Worm (Caenorhabditis elegans): ENCODE data around the gene col-185.

col-185 gene

ce11 chrX:13514384-13514783, 3.5 kb upstream of the col-185 start:
- TF ChIP-seq fkh-10 (GFP tag; optimal IDR thresholded peaks at IDR 0.05): peak; percentile 65
- peak; percentile 11 for TF ChIP-seq nhr-12 (tag; optimal IDR thresholded peaks at IDR 0.05)
- TF ChIP-seq skn-1 (tag; optimal IDR thresholded peaks at IDR 0.05): peak; percentile 95
- peak; percentile 41 for TF ChIP-seq nhr-76 (tag; optimal IDR thresholded peaks at IDR 0.05)
- no peak for TF ChIP-seq nhr-67 (tag; optimal IDR thresholded peaks at IDR 0.05)
- TF ChIP-seq fkh-2 (tag; optimal IDR thresholded peaks at IDR 0.05): no peak
- peak; percentile 27 for TF ChIP-seq fos-1 (tag; optimal IDR thresholded peaks at IDR 0.05)
- no peak for TF ChIP-seq ztf-4 (tag; optimal IDR thresholded peaks at IDR 0.05)
- no peak for TF ChIP-seq nhr-28 (tag; optimal IDR thresholded peaks at IDR 0.05)
- peak; percentile 4 for TF ChIP-seq daf-12 (tag; optimal IDR thresholded peaks at IDR 0.05)
- TF ChIP-seq zag-1 (tag; optimal IDR thresholded peaks at IDR 0.05): no peak
- peak; percentile 62 for TF ChIP-seq lsy-12 (tag; optimal IDR thresholded peaks at IDR 0.05)
- peak; percentile 77 for TF ChIP-seq egl-27 (tag; optimal IDR thresholded peaks at IDR 0.05)
- peak; percentile 61 for TF ChIP-seq aly-2 (tag; optimal IDR thresholded peaks at IDR 0.05)
- TF ChIP-seq nhr-23 (tag; optimal IDR thresholded peaks at IDR 0.05): peak; percentile 96
- TF ChIP-seq sea-2 (GFP tag; optimal IDR thresholded peaks at IDR 0.05): no peak
- no peak for TF ChIP-seq ztf-11 (tag; optimal IDR thresholded peaks at IDR 0.05)
- peak; percentile 54 for TF ChIP-seq nfya-1 (tag; optimal IDR thresholded peaks at IDR 0.05; ENCODE audit: insufficient read depth)
- TF ChIP-seq ZK546.5 (tag; optimal IDR thresholded peaks at IDR 0.05): no peak
- TF ChIP-seq pha-4 (tag; optimal IDR thresholded peaks at IDR 0.05): peak; percentile 90
- TF ChIP-seq ceh-16 (tag; optimal IDR thresholded peaks at IDR 0.05): peak; percentile 53
- TF ChIP-seq eor-1 (tag; optimal IDR thresholded peaks at IDR 0.05): peak in 1 of 2 experiments; percentile 80
- TF ChIP-seq ama-1 (optimal IDR thresholded peaks at IDR 0.05): no peak
- TF ChIP-seq hmg-11 (tag; optimal IDR thresholded peaks at IDR 0.05): peak; percentile 78
- peak; percentile 60 for TF ChIP-seq nhr-11 (tag; optimal IDR thresholded peaks at IDR 0.05)
- TF ChIP-seq nhr-25 (tag; optimal IDR thresholded peaks at IDR 0.05): peak; percentile 75
- peak; percentile 42 for TF ChIP-seq egl-5 (tag; optimal IDR thresholded peaks at IDR 0.05)
- TF ChIP-seq R02D3.7 (tag; optimal IDR thresholded peaks at IDR 0.05): peak; percentile 82
- TF ChIP-seq unc-39 (tag; optimal IDR thresholded peaks at IDR 0.05): no peak
- TF ChIP-seq ceh-9 (tag; optimal IDR thresholded peaks at IDR 0.05): no peak
- TF ChIP-seq jun-1 (tag; optimal IDR thresholded peaks at IDR 0.05): peak; percentile 97
- TF ChIP-seq nhr-237 (tag; optimal IDR thresholded peaks at IDR 0.05): no peak
- peak; percentile 95 for TF ChIP-seq nhr-43 (tag; optimal IDR thresholded peaks at IDR 0.05; ENCODE audit: poor library complexity, severe bottlenecking)
- TF ChIP-seq tbx-2 (tag; optimal IDR thresholded peaks at IDR 0.05): peak; percentile 95
- peak; percentile 50 for TF ChIP-seq elt-2 (tag; optimal IDR thresholded peaks at IDR 0.05)
- TF ChIP-seq lin-39 (tag; optimal IDR thresholded peaks at IDR 0.05): peak; percentile 69
- peak; percentile 98 for TF ChIP-seq ceh-28 (tag; optimal IDR thresholded peaks at IDR 0.05)
- peak; percentile 94 for TF ChIP-seq nhr-77 (tag; optimal IDR thresholded peaks at IDR 0.05)
- TF ChIP-seq ceh-82 (tag; optimal IDR thresholded peaks at IDR 0.05): peak; percentile 94
- TF ChIP-seq lin-15B (tag; optimal IDR thresholded peaks at IDR 0.05): peak; percentile 12
- peak; percentile 12 for TF ChIP-seq mdl-1 (tag; optimal IDR thresholded peaks at IDR 0.05)
- no peak for TF ChIP-seq mml-1 (tag; optimal IDR thresholded peaks at IDR 0.05)
- peak in 1 of 3 experiments; percentile 63 for TF ChIP-seq elt-3 (tag; optimal IDR thresholded peaks at IDR 0.05)
- peak; percentile 73 for TF ChIP-seq pqm-1 (tag; optimal IDR thresholded peaks at IDR 0.05)
- no peak for TF ChIP-seq unc-62 (GFP tag; optimal IDR thresholded peaks at IDR 0.05)
- TF ChIP-seq elt-1 (tag; optimal IDR thresholded peaks at IDR 0.05): peak; percentile 47
- TF ChIP-seq snpc-4 (tag; optimal IDR thresholded peaks at IDR 0.05): peak; percentile 81

ce11 chrX:13511796-13512195, 899 bp upstream of the col-185 start:
- TF ChIP-seq lsy-12 (tag; optimal IDR thresholded peaks at IDR 0.05) (peak; percentile 40), ztf-4 (tag; optimal IDR thresholded peaks at IDR 0.05) (no peak), elt-3 (tag; optimal IDR thresholded peaks at IDR 0.05) (no peak), ZK546.5 (tag; optimal IDR thresholded peaks at IDR 0.05) (no peak), nhr-25 (tag; optimal IDR thresholded peaks at IDR 0.05) (peak; percentile 32), elt-2 (tag; optimal IDR thresholded peaks at IDR 0.05) (peak; percentile 29), elt-1 (tag; optimal IDR thresholded peaks at IDR 0.05) (no peak), ztf-11 (tag; optimal IDR thresholded peaks at IDR 0.05) (no peak), ama-1 (optimal IDR thresholded peaks at IDR 0.05) (no peak), mml-1 (tag; optimal IDR thresholded peaks at IDR 0.05) (no peak), nhr-23 (tag; optimal IDR thresholded peaks at IDR 0.05) (no peak), ceh-16 (tag; optimal IDR thresholded peaks at IDR 0.05) (no peak), nhr-11 (tag; optimal IDR thresholded peaks at IDR 0.05) (no peak), unc-39 (tag; optimal IDR thresholded peaks at IDR 0.05) (no peak), fos-1 (tag; optimal IDR thresholded peaks at IDR 0.05) (no peak), ceh-28 (tag; optimal IDR thresholded peaks at IDR 0.05) (no peak), lin-15B (tag; optimal IDR thresholded peaks at IDR 0.05) (no peak), ceh-82 (tag; optimal IDR thresholded peaks at IDR 0.05) (peak; percentile 27), nhr-237 (tag; optimal IDR thresholded peaks at IDR 0.05) (no peak), zag-1 (tag; optimal IDR thresholded peaks at IDR 0.05) (no peak), tbx-2 (tag; optimal IDR thresholded peaks at IDR 0.05) (peak; percentile 44), nhr-12 (tag; optimal IDR thresholded peaks at IDR 0.05) (no peak), mdl-1 (tag; optimal IDR thresholded peaks at IDR 0.05) (no peak), jun-1 (tag; optimal IDR thresholded peaks at IDR 0.05) (peak; percentile 23), pqm-1 (tag; optimal IDR thresholded peaks at IDR 0.05) (peak; percentile 17), egl-27 (tag; optimal IDR thresholded peaks at IDR 0.05) (peak; percentile 5), fkh-2 (tag; optimal IDR thresholded peaks at IDR 0.05) (no peak), nhr-43 (tag; optimal IDR thresholded peaks at IDR 0.05; ENCODE audit: poor library complexity, severe bottlenecking) (peak; percentile 77), daf-12 (tag; optimal IDR thresholded peaks at IDR 0.05) (no peak), pha-4 (tag; optimal IDR thresholded peaks at IDR 0.05) (peak; percentile 13), nhr-76 (tag; optimal IDR thresholded peaks at IDR 0.05) (no peak), sea-2 (GFP tag; optimal IDR thresholded peaks at IDR 0.05) (no peak), egl-5 (tag; optimal IDR thresholded peaks at IDR 0.05) (no peak), fkh-10 (GFP tag; optimal IDR thresholded peaks at IDR 0.05) (no peak), skn-1 (tag; optimal IDR thresholded peaks at IDR 0.05) (no peak), ceh-9 (tag; optimal IDR thresholded peaks at IDR 0.05) (no peak), nhr-28 (tag; optimal IDR thresholded peaks at IDR 0.05) (no peak), nhr-77 (tag; optimal IDR thresholded peaks at IDR 0.05) (no peak)

All from whole organism, L3 larva.